Worm (Caenorhabditis elegans): Measurements from ENCODE around the gene F16G10.13.

F16G10.13 gene

DNA sequence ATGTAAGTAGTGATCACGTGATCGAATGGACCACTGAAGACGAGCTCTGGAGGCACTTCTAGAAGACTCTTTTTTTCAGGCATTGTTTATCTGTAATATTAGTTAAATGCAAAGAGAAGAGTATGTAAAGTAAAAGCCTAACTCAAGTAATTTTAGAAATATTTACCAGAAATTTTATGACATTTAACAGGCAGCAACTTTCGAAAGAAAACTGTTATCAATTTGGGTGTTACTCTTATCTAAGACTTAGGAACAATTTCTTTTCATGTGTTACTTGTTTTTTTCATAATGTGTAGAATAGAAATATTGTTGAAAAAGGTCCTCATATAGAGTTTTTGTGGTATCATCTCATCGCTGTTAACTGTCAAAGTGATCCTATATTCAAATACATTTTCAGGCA, 22.1 kb upstream of the F16G10.13 start, which contains the start of the genes F42G2.5 and F42G2.7:
Gene F42G2.5, minus strand, starts transcription at position 101 of the 400 bp plus-strand sequence.
Gene F42G2.7, plus strand, starts transcription at position 270 of the 400 bp plus-strand sequence.
- TF ChIP-seq dao-5 (tag; optimal IDR thresholded peaks at IDR 0.05) (no peak), him-1 (tag; optimal IDR thresholded peaks at IDR 0.05) (no peak), W03F9.2 (tag; optimal IDR thresholded peaks at IDR 0.05) (no peak)

DNA sequence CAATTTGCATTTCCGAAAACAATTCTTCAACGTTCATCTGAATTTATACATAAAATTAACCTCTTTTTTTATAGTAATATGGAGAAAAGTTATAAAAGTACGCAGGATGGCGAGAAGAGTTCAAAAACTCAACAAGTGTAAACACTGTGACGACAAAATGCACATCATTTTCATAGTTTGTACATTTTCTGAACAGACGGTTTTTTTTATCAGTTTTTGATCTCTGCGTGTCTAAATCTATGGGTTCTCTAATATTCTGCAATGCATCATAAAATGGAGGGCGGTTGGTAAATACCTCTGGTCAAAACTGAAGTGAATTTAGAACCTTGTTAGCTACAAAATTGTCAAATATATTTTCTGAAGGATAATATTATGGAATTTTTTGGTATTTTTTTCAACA, 19.7 kb upstream of the F16G10.13 start, which contains the start of gene fbxa-4:
Gene fbxa-4, minus strand, starts transcription at position 93 of the 400 bp plus-strand sequence.
- no peak for TF ChIP-seq him-1 (tag; optimal IDR thresholded peaks at IDR 0.05)
- no peak for TF ChIP-seq W03F9.2 (tag; optimal IDR thresholded peaks at IDR 0.05)
- TF ChIP-seq dao-5 (tag; optimal IDR thresholded peaks at IDR 0.05), result no peak

- TF ChIP-seq dao-5 (tag; optimal IDR thresholded peaks at IDR 0.05), result no peak
- TF ChIP-seq W03F9.2 (tag; optimal IDR thresholded peaks at IDR 0.05), result no peak
- TF ChIP-seq him-1 (tag; optimal IDR thresholded peaks at IDR 0.05), result no peak
Observed at ce11 chrII:2412649-2413048, 16.9 kb upstream of the F16G10.13 start, which contains the start of gene fbxa-182. TSS of gene fbxa-182 (minus strand) at chrII:2412749.

ce11 chrII:2411555-2411954, 15.8 kb upstream of the F16G10.13 start:
- TF ChIP-seq W03F9.2 (tag; optimal IDR thresholded peaks at IDR 0.05) (no peak), him-1 (tag; optimal IDR thresholded peaks at IDR 0.05) (no peak), dao-5 (tag; optimal IDR thresholded peaks at IDR 0.05) (no peak)

DNA sequence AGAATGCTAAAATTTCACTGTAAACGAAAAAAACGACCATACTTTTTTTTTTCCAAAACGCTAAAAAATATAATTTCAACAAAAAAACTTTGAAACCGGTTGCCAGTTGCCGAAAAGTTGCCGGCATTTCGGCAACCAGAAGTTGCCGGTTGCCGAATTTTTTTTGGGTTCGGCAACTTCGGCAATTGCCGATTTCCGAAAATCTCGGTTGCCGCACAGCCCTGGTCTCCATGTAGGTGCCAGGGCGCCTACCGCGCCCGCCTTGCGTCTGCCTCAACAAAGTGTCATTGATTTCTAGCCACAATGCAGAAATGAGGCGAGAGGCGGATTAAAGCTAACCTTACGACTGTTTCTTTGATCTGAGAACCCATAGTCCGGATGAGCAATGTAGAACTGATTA, 15.3 kb upstream of the F16G10.13 start:
- TF ChIP-seq W03F9.2 (tag; optimal IDR thresholded peaks at IDR 0.05), result no peak
- no peak for TF ChIP-seq dao-5 (tag; optimal IDR thresholded peaks at IDR 0.05)
- TF ChIP-seq him-1 (tag; optimal IDR thresholded peaks at IDR 0.05), result no peak

DNA sequence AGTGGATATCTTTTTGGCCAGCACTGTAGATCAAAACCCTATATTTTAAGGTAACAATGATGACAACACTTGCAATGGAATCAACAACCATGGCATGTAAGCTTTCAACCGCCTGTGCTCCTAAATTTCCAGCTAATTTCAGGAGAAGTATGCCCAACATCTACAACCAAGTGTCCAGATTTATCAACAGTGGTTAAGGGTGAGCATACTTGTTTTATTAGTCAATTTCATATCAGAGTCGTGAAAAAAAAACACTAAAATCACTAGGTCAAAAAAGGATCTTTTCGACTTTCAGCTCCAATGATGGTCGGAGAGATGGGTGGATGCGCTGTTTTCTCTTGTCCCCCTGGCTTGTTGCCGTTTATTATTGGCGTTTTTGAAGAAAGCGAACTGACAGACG, 8.2 kb upstream of the F16G10.13 start, which contains the start of gene F16G10.1:
Gene F16G10.1, plus strand, starts transcription at position 301 of the 400 bp plus-strand sequence.
- TF ChIP-seq W03F9.2 (tag; optimal IDR thresholded peaks at IDR 0.05) (no peak), dao-5 (tag; optimal IDR thresholded peaks at IDR 0.05) (no peak), him-1 (tag; optimal IDR thresholded peaks at IDR 0.05) (no peak)

- TF ChIP-seq dao-5 (tag; optimal IDR thresholded peaks at IDR 0.05), result no peak
- TF ChIP-seq W03F9.2 (tag; optimal IDR thresholded peaks at IDR 0.05), result no peak
- no peak for TF ChIP-seq him-1 (tag; optimal IDR thresholded peaks at IDR 0.05)
Observed at ce11 chrII:2399810-2400209, 4.0 kb upstream of the F16G10.13 start.

ce11 chrII:2398884-2399283, 3.1 kb upstream of the F16G10.13 start, which contains the start of gene F16G10.14:
TSS of gene F16G10.14 (minus strand) at chrII:2398984.
- TF ChIP-seq W03F9.2 (tag; optimal IDR thresholded peaks at IDR 0.05), result no peak
- TF ChIP-seq him-1 (tag; optimal IDR thresholded peaks at IDR 0.05), result no peak
- TF ChIP-seq dao-5 (tag; optimal IDR thresholded peaks at IDR 0.05), result no peak

- TF ChIP-seq W03F9.2 (tag; optimal IDR thresholded peaks at IDR 0.05) (no peak), dao-5 (tag; optimal IDR thresholded peaks at IDR 0.05) (no peak), him-1 (tag; optimal IDR thresholded peaks at IDR 0.05) (no peak)
Observed at ce11 chrII:2393821-2394220, 1.9 kb downstream of the F16G10.13 start, which contains the start of gene F16G10.11. TSS of gene F16G10.11 (minus strand) at chrII:2393921.

DNA sequence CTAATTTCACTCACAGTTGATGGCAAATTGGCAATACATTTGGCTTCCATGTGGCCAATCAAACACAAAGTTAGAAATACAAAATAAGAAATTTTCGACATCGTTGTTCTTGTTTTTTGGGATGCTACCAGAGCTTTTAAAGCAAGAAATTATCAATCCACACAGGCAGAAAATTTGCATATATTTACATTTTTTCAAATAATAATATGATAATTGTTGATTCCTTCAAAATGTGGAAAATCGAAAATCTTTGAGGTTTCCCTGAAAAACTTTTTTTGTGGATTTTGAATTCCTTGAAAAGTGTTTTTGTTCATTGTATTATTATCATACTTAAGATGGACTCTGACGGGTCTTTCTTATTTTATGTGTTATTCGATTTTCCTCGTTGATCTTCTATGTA, 4.9 kb downstream of the F16G10.13 start, which contains the start of gene F16G10.10:
Gene F16G10.10, minus strand, starts transcription at position 101 of the 400 bp plus-strand sequence.
- TF ChIP-seq W03F9.2 (tag; optimal IDR thresholded peaks at IDR 0.05), result no peak
- TF ChIP-seq dao-5 (tag; optimal IDR thresholded peaks at IDR 0.05), result no peak
- no peak for TF ChIP-seq him-1 (tag; optimal IDR thresholded peaks at IDR 0.05)

DNA sequence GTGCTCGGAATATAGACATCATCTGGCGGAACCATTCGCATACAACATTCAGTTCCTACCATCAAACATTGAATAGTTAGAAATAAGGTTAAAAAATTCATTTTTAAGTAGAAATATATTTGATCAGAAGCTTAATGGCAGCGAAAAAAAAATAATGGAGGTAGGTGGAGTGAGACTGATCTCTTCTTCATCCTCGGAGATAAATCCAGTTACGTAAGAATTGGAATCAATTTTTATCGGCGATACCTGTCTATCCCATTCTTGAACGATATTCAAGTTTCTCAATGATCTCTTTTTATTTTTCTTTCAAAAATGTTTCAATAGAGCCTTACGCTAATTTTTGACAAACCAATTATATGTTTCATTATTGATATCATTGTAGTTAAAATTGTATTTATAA, 10.3 kb downstream of the F16G10.13 start, which contains the start of gene F16G10.9:
Gene F16G10.9, minus strand, starts transcription at position 101 of the 400 bp plus-strand sequence.
- TF ChIP-seq dao-5 (tag; optimal IDR thresholded peaks at IDR 0.05), result no peak
- no peak for TF ChIP-seq him-1 (tag; optimal IDR thresholded peaks at IDR 0.05)
- no peak for TF ChIP-seq W03F9.2 (tag; optimal IDR thresholded peaks at IDR 0.05)

DNA sequence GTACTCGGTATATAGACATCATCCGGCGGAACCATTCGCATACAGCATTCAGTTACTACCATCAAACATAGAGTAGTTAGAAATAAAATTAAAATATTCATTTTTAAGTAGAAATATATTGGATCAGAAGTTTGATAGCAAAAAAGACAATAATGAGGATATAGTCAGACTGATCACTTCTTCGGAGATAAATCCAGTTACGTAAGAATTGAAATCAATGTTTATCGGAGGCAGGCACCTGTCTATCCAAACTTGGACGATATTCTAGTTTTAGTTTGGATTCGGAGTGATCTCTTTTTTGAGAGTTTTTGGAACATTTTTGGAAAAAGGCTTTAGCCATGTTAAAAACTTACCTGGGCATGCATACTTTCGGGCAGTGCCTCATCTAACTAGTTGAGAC, 12.4 kb downstream of the F16G10.13 start, which contains the start of gene F16G10.8:
Gene F16G10.8, minus strand, starts transcription at position 101 of the 400 bp plus-strand sequence.
- TF ChIP-seq W03F9.2 (tag; optimal IDR thresholded peaks at IDR 0.05) (no peak), dao-5 (tag; optimal IDR thresholded peaks at IDR 0.05) (no peak), him-1 (tag; optimal IDR thresholded peaks at IDR 0.05) (no peak)

DNA sequence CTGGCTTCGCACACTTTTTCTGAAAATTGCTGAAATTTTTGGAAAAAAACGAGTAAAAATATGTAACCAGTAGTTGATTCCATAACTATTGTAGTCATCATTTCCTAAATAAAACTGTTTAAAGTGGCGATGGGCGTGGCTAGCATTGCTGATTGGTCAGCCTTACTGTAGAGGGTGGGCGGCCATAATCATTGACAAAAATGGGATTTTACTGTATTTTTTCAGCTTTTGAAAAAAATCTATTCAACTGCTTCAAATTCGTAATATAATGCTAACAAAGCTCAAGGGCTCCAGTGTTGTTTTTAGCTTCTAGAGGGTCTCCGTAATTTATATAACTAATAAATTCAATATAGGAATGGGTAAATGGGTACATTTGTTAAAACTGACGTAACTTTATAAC, 15.6 kb downstream of the F16G10.13 start, which contains the start of gene F16G10.7:
Gene F16G10.7, minus strand, starts transcription at position 101 of the 400 bp plus-strand sequence.
- TF ChIP-seq dao-5 (tag; optimal IDR thresholded peaks at IDR 0.05), result no peak

DNA sequence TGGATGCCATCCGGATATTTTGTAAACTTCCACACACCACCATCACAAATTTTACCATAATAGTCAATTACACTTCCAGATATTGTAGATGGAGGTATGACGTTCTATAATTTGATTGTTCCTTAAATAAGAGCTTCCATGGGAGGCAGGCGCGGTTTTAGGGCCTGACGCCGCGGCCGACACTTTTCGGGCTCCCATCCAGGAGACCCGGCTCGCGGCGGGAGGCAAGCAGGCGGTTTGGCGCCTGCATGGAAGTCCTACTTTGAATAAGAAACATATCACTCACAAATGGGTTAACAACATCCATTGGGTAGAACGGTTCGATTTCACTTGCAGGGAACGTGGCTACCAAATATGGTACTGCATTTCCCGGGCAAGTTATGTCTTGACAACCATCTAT, 16.1 kb downstream of the F16G10.13 start:
- no peak for TF ChIP-seq dao-5 (tag; optimal IDR thresholded peaks at IDR 0.05)
- TF ChIP-seq W03F9.2 (tag; optimal IDR thresholded peaks at IDR 0.05), result no peak
- TF ChIP-seq him-1 (tag; optimal IDR thresholded peaks at IDR 0.05), result no peak

All from whole organism, L4/young adult.